Worm (Caenorhabditis elegans) whole organism, young adult: Measurements from ENCODE around the gene ZK816.3.

ENCODE experiments used
- B0261.1 ChIP-seq: sonication (generic microtip); optimal IDR thresholded peaks from 2 replicates; lab custom pipeline; 2016; ENCODE audit warnings: mild to moderate bottlenecking, missing genetic modification characterization, moderate library complexity, missing compliant biosample characterization
- F10E7.11 ChIP-seq: sonication (generic microtip); optimal IDR thresholded peaks from 2 replicates; lab custom pipeline; 2017; ENCODE audit warnings: mild to moderate bottlenecking, missing genetic modification characterization, moderate library complexity, missing compliant biosample characterization
- F39B2.1 ChIP-seq: fragments of 200-800 bp; sonication (Bioruptor generic); IDR thresholded peaks from 2 replicates; pipeline ENCODE4 v1.3.6; 2022; ENCODE audit warnings: missing genetic modification reagents, missing genetic modification characterization, missing compliant biosample characterization
- F57A8.1 ChIP-seq: fragments of 200-800 bp; sonication (Bioruptor generic); optimal IDR thresholded peaks from 2 replicates; lab custom pipeline; 2018; ENCODE audit warnings: mild to moderate bottlenecking, missing genetic modification characterization, moderate library complexity, missing compliant biosample characterization
- Y95B8A.8 ChIP-seq: fragments of 200-800 bp; sonication (Bioruptor generic); IDR thresholded peaks from 2 replicates; pipeline ENCODE4 v1.3.6; 2022; ENCODE audit warnings: missing genetic modification reagents, missing genetic modification characterization, missing compliant biosample characterization
- ama-1 ChIP-seq, 3 experiments: fragments of 150-350 bp in 1 of 3; sonication (generic microtip) in 2 of 3; optimal IDR thresholded peaks; 2 replicates each; lab custom pipeline; 2014 to 2018; ENCODE audit warnings: missing biosample characterization in 2 of 3, missing genetic modification characterization in 2 of 3, missing genetic modification reagents in 2 of 3
- aptf-3 ChIP-seq: fragments of 200-800 bp; sonication (Bioruptor generic); IDR thresholded peaks from 2 replicates; pipeline ENCODE4 v1.3.6; 2022; ENCODE audit warnings: missing genetic modification characterization, missing compliant biosample characterization
- athp-1 ChIP-seq: sonication (generic microtip); optimal IDR thresholded peaks from 2 replicates; lab custom pipeline; 2017; ENCODE audit warnings: mild to moderate bottlenecking, missing genetic modification characterization, missing compliant biosample characterization
- bed-1 ChIP-seq: fragments of 200-800 bp; sonication (Bioruptor generic); IDR thresholded peaks from 2 replicates; pipeline ENCODE4 v1.3.6; 2022; ENCODE audit warnings: missing genetic modification reagents, missing genetic modification characterization, missing compliant biosample characterization
- ceh-79 ChIP-seq: sonication (generic microtip); optimal IDR thresholded peaks from 2 replicates; lab custom pipeline; 2017; ENCODE audit warnings: mild to moderate bottlenecking, missing genetic modification characterization, missing compliant biosample characterization
- dpff-1 ChIP-seq: sonication (generic microtip); optimal IDR thresholded peaks from 2 replicates; lab custom pipeline; 2017; ENCODE audit warnings: mild to moderate bottlenecking, missing genetic modification characterization, missing compliant biosample characterization
- efl-1 ChIP-seq: fragments of 150-350 bp; optimal IDR thresholded peaks from 2 replicates; lab custom pipeline; 2014; ENCODE audit warnings: missing biosample characterization, missing genetic modification reagents, missing genetic modification characterization
- egl-44 ChIP-seq: fragments of 200-800 bp; sonication (Bioruptor generic); IDR thresholded peaks from 2 replicates; pipeline ENCODE4 v1.3.6; 2022; ENCODE audit warnings: missing genetic modification reagents, missing genetic modification characterization, missing compliant biosample characterization
- gei-17 ChIP-seq: fragments of 200-800 bp; sonication (Bioruptor generic); optimal IDR thresholded peaks from 2 replicates; lab custom pipeline; 2018; ENCODE audit warnings: mild to moderate bottlenecking, missing genetic modification characterization, missing compliant biosample characterization
- lag-1 ChIP-seq: fragments of 200-800 bp; sonication (Bioruptor generic); IDR thresholded peaks from 2 replicates; pipeline ENCODE4 v1.3.6; 2022; ENCODE audit warnings: missing genetic modification reagents, missing genetic modification characterization, missing compliant biosample characterization
- let-607 ChIP-seq, 2 experiments: fragments of 200-800 bp in 1 of 2; sonication (Bioruptor generic) in 1 of 2; sonication (generic microtip) in 1 of 2; optimal IDR thresholded peaks; 2 replicates each; lab custom pipeline; 2016 to 2018; ENCODE audit warnings: mild to moderate bottlenecking in 2 of 2, missing compliant biosample characterization in 2 of 2, missing genetic modification characterization in 2 of 2, moderate library complexity in 2 of 2, missing genotype in 1 of 2
- madf-10 ChIP-seq: sonication (generic microtip); optimal IDR thresholded peaks from 2 replicates; lab custom pipeline; 2016; ENCODE audit warnings: mild to moderate bottlenecking, missing genetic modification characterization, missing compliant biosample characterization
- nfya-1 ChIP-seq: sonication (generic microtip); optimal IDR thresholded peaks from 2 replicates; lab custom pipeline; 2017; ENCODE audit warnings: antibody characterized with exemption, missing compliant biosample characterization, missing genetic modification characterization, borderline replicate concordance; ENCODE audit not compliant: insufficient read depth
- nfya-2 ChIP-seq: fragments of 200-800 bp; sonication (Bioruptor generic); IDR thresholded peaks from 2 replicates; pipeline ENCODE4 v1.3.6; 2022; ENCODE audit warnings: missing genetic modification reagents, missing genetic modification characterization, missing compliant biosample characterization
- nhr-120 ChIP-seq: fragments of 200-800 bp; sonication (Bioruptor generic); IDR thresholded peaks from 2 replicates; pipeline ENCODE4 v1.3.6; 2022; ENCODE audit warnings: missing genetic modification characterization, missing compliant biosample characterization
- nhr-80 ChIP-seq: sonication (generic microtip); optimal IDR thresholded peaks from 2 replicates; lab custom pipeline; 2016; ENCODE audit warnings: missing genetic modification characterization, missing compliant biosample characterization
- nhr-90 ChIP-seq: sonication (generic microtip); optimal IDR thresholded peaks from 2 replicates; lab custom pipeline; 2016; ENCODE audit warnings: missing genotype, mild to moderate bottlenecking, missing genetic modification characterization, missing compliant biosample characterization
- rpc-1 ChIP-seq, 2 experiments: fragments of 150-350 bp in 1 of 2; sonication (generic microtip) in 1 of 2; optimal IDR thresholded peaks; 2 replicates each; lab custom pipeline; 2014 to 2018; ENCODE audit warnings: missing biosample characterization in 1 of 2, missing genetic modification characterization in 1 of 2, missing genetic modification reagents in 1 of 2, missing genotype in 1 of 2
- snpc-1.1 ChIP-seq: sonication (generic microtip); optimal IDR thresholded peaks from 2 replicates; lab custom pipeline; 2017; ENCODE audit warnings: missing genetic modification characterization, mild to moderate bottlenecking, missing compliant biosample characterization, antibody characterized with exemption, moderate library complexity, missing genotype, missing genetic modification reagents; ENCODE audit not compliant: insufficient read depth
- ztf-25 ChIP-seq: fragments of 200-800 bp; sonication (Bioruptor generic); IDR thresholded peaks from 2 replicates; pipeline ENCODE4 v1.3.6; 2022; ENCODE audit warnings: missing genetic modification reagents, missing genetic modification characterization, missing compliant biosample characterization

Gene ZK816.3

DNA sequence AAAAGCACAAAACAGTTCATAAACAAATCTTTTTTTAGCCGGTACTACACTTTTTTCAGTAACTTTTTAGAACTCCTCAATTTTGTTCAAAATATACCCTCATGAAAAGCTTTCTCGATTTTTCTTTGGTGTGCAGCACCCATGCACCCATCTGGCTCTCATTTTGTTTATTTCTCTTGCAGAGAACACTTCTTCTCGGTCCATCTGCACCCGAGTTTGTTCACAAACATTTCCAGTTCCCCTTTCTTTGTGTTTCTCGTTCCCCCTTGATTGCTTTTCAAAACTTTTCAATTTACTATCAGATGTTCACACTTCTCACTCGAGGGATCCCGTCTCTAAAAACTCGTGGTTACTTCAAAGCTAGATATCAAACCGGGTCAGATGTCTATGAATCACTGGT is 45.4 kb downstream of the ZK816.3 start, which contains the start of gene slcf-2:
TSS of gene slcf-2 (plus strand) at position 301 of the 400 bp plus-strand sequence.
- TF ChIP-seq Y95B8A.8 (GFP tag; lab: Robert Waterston, UW) (no peak), ztf-25 (GFP tag; lab: Robert Waterston, UW) (no peak), efl-1 (no peak), nfya-2 (no peak), nhr-90 (no peak), F57A8.1 (no peak), gei-17 (GFP tag; lab: Kevin White, UChicago) (no peak), snpc-1.1 (tag; lab: Kevin White, UChicago) (no peak)

ce11 chrX:3396735-3397134 is 48.5 kb downstream of the ZK816.3 start:
- TF ChIP-seq bed-1 (GFP tag; lab: Robert Waterston, UW) (no peak), madf-10 (tag; lab: Kevin White, UChicago) (no peak), gei-17 (GFP tag; lab: Kevin White, UChicago) (no peak), nhr-80 (tag; lab: Kevin White, UChicago) (no peak), ama-1 (optimal IDR thresholded peaks at IDR 0.05; lab: Kevin White, UChicago) (no peak), ama-1 (GFP tag; optimal IDR thresholded peaks at IDR 0.05; lab: Kevin White, UChicago) (no peak), ztf-25 (GFP tag; lab: Robert Waterston, UW) (no peak), nfya-1 (tag; lab: Kevin White, UChicago) (no peak), ceh-79 (no peak), athp-1 (tag; lab: Kevin White, UChicago) (no peak), aptf-3 (GFP tag; lab: Robert Waterston, UW) (no peak), F10E7.11 (no peak), B0261.1 (tag; lab: Kevin White, UChicago) (no peak), lag-1 (GFP tag; lab: Robert Waterston, UW) (no peak), rpc-1 (optimal IDR thresholded peaks at IDR 0.05; lab: Kevin White, UChicago) (no peak), rpc-1 (tag; optimal IDR thresholded peaks at IDR 0.05; lab: Kevin White, UChicago) (no peak), F39B2.1 (GFP tag; lab: Robert Waterston, UW) (no peak), let-607 (tag; optimal IDR thresholded peaks at IDR 0.05; lab: Kevin White, UChicago) (no peak), egl-44 (GFP tag; lab: Robert Waterston, UW) (no peak), dpff-1 (tag; lab: Kevin White, UChicago) (no peak), nhr-120 (GFP tag; lab: Robert Waterston, UW) (no peak)
